Worm (Caenorhabditis elegans): Measurements from ENCODE around the gene Y46D2A.3.
A peak's percentile ranks its signal among the peaks of the same experiment; 100 is the strongest.

Y46D2A.3 gene

ce11 chrII:3287073-3287472 is 39.9 kb downstream of the Y46D2A.3 start, which contains the start of gene sri-63:
Gene sri-63, plus strand, starts transcription at chrII:3287373.
- TF ChIP-seq T26A8.4 (GFP tag; IDR thresholded peaks at IDR 0.05) (no peak), unc-62 (GFP tag; optimal IDR thresholded peaks at IDR 0.05 in 1 of 2) (peak in 1 of 2 experiments; percentile 46), unc-62 (tag; optimal IDR thresholded peaks at IDR 0.05) (no peak), cey-2 (tag; optimal IDR thresholded peaks at IDR 0.05; ENCODE audit: borderline replicate concordance, insufficient read depth) (no peak), dpl-1 (GFP tag; optimal IDR thresholded peaks at IDR 0.05) (no peak), fkh-10 (GFP tag; optimal IDR thresholded peaks at IDR 0.05) (no peak), spr-3 (GFP tag; optimal IDR thresholded peaks at IDR 0.05) (no peak)

ce11 chrII:3284558-3284957 is 42.4 kb downstream of the Y46D2A.3 start, which contains the start of gene scl-15:
Gene scl-15, minus strand, starts transcription at chrII:3284658.
- TF ChIP-seq nhr-6 (tag; optimal IDR thresholded peaks at IDR 0.05) (no peak), lim-7 (GFP tag; IDR thresholded peaks at IDR 0.05) (no peak), mdl-1 (tag; optimal IDR thresholded peaks at IDR 0.05) (no peak), hlh-11 (tag; optimal IDR thresholded peaks at IDR 0.05) (no peak), lin-29 (GFP tag; IDR thresholded peaks at IDR 0.05) (no peak), dmd-9 (GFP tag; IDR thresholded peaks at IDR 0.05) (no peak), mxl-2 (GFP tag; conservative IDR thresholded peaks at IDR 0.05) (no peak), madf-9 (GFP tag; conservative IDR thresholded peaks at IDR 0.05) (no peak), duxl-1 (tag; optimal IDR thresholded peaks at IDR 0.05; ENCODE audit: poor library complexity) (no peak), tra-1 (GFP tag; IDR thresholded peaks at IDR 0.05) (no peak), ces-1 (GFP tag; optimal IDR thresholded peaks at IDR 0.05) (no peak), nhr-111 (GFP tag; optimal IDR thresholded peaks at IDR 0.05) (no peak), ctbp-1 (GFP tag; IDR thresholded peaks at IDR 0.05) (no peak), F49E8.2 (tag; optimal IDR thresholded peaks at IDR 0.05; ENCODE audit: borderline replicate concordance) (no peak), dmd-8 (GFP tag; IDR thresholded peaks at IDR 0.05) (no peak)

- TF ChIP-seq nhr-76 (tag; optimal IDR thresholded peaks at IDR 0.05) (no peak), ceh-20 (GFP tag; IDR thresholded peaks at IDR 0.05) (no peak), ama-1 (optimal IDR thresholded peaks at IDR 0.05) (no peak), jun-1 (tag; optimal IDR thresholded peaks at IDR 0.05) (no peak), dve-1 (tag; optimal IDR thresholded peaks at IDR 0.05; ENCODE audit: insufficient read depth) (no peak), nhr-25 (tag; optimal IDR thresholded peaks at IDR 0.05; ENCODE audit: borderline replicate concordance, insufficient read depth) (no peak), lin-1 (GFP tag; IDR thresholded peaks at IDR 0.05) (no peak), daf-8 (GFP tag; IDR thresholded peaks at IDR 0.05) (no peak), nhr-42 (GFP tag; IDR thresholded peaks at IDR 0.05) (no peak), F44E2.7 (GFP tag; IDR thresholded peaks at IDR 0.05) (no peak), lin-13 (GFP tag; optimal IDR thresholded peaks at IDR 0.05) (no peak), nhr-28 (tag; optimal IDR thresholded peaks at IDR 0.05) (no peak)
Measured at ce11 chrII:3282353-3282752, 44.7 kb downstream of the Y46D2A.3 start, which contains the start of gene nep-13. Gene nep-13, plus strand, starts transcription at chrII:3282653.

ce11 chrII:3278634-3279033 is 48.4 kb downstream of the Y46D2A.3 start, which contains the start of gene wht-4:
Gene wht-4, plus strand, starts transcription at chrII:3278934.
- TF ChIP-seq unc-62 (GFP tag; optimal IDR thresholded peaks at IDR 0.05 in 1 of 2) (peak in 1 of 2 experiments; percentile 62), unc-62 (tag; optimal IDR thresholded peaks at IDR 0.05) (no peak), dmd-9 (GFP tag; IDR thresholded peaks at IDR 0.05) (no peak)

ce11 chrII:3277686-3278085 is 49.3 kb downstream of the Y46D2A.3 start, which contains the start of gene F02E11.4:
Gene F02E11.4, minus strand, starts transcription at chrII:3277786.
- TF ChIP-seq daf-12 (tag; optimal IDR thresholded peaks at IDR 0.05) (no peak), ceh-28 (tag; optimal IDR thresholded peaks at IDR 0.05) (no peak), unc-62 (GFP tag; optimal IDR thresholded peaks at IDR 0.05 in 1 of 2) (peak in 1 of 2 experiments; percentile 6), unc-62 (tag; optimal IDR thresholded peaks at IDR 0.05) (no peak), hmg-1.1 (GFP tag; IDR thresholded peaks at IDR 0.05) (no peak), aha-1 (tag) (peak; percentile 59), arid-1 (GFP tag; conservative IDR thresholded peaks at IDR 0.05) (0 out of 2 replicates have a peak, but pooled peaks have one; percentile 34)
